Worm (Caenorhabditis elegans): ENCODE measurements around the gene kdin-1.

The kdin-1 gene

DNA sequence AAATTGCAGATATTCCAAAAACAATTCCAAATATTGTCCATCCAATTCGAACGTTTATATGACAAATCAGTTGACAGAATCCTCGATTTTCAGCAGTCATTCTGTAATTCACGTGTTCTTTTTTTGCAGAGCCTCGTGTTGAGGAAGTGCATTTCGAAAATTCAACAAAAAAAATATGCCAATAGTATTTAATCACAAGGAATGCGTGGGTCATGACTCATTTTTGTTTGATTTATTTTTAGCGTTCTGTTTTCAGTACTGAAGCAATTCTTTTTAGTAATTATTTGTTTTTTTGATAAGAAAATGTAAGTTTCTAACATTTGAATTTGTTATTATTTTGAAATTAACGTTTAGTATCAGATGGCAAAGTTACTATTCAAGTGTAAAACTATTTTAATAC lies 7.6 kb upstream of the kdin-1 start, which contains the start of gene hrg-4:
Gene hrg-4, minus strand, starts transcription at position 101 of the 400 bp plus-strand sequence.
- no peak for TF ChIP-seq daf-12 (tag; optimal IDR thresholded peaks at IDR 0.05)
- no peak for TF ChIP-seq tag-97 (GFP tag; IDR thresholded peaks at IDR 0.05)
- no peak for TF ChIP-seq spr-1 (tag; optimal IDR thresholded peaks at IDR 0.05)
- no peak for TF ChIP-seq nhr-25 (tag; optimal IDR thresholded peaks at IDR 0.05; ENCODE audit: borderline replicate concordance, insufficient read depth)
- peak in 1 of 2 experiments; percentile 75 for TF ChIP-seq unc-62 (GFP tag; optimal IDR thresholded peaks at IDR 0.05 in 1 of 2)
- no peak for TF ChIP-seq unc-62 (tag; optimal IDR thresholded peaks at IDR 0.05)
- TF ChIP-seq hlh-30 (tag; optimal IDR thresholded peaks at IDR 0.05; ENCODE audit: insufficient read depth) = peak; percentile 26

DNA sequence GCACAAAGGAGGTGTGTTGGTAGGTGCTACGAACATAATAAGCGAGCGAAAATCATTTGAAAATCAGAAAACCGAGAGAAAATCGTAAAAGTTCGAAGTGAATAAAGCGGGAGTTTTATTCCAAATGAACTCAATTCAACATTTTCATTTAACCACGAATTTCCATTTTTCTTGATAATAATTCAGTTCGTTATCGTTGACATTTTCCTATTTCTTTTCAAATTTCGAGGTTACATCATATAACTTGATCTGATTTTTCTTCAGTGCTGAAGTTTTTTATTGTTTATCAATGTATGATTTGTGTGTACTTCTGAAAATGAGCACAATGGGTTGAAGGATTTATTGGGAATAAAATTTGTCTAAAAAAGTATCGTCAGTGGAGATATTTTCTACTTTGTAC lies 6.8 kb upstream of the kdin-1 start:
- TF ChIP-seq zfp-3 (GFP tag; conservative IDR thresholded peaks at IDR 0.05) (no peak), mdt-29 (GFP tag; IDR thresholded peaks at IDR 0.05) (no peak), ctbp-1 (GFP tag; IDR thresholded peaks at IDR 0.05) (no peak), nhr-48 (tag; optimal IDR thresholded peaks at IDR 0.05) (peak; percentile 3), spr-1 (tag; optimal IDR thresholded peaks at IDR 0.05) (no peak), unc-130 (GFP tag; optimal IDR thresholded peaks at IDR 0.05) (no peak), nhr-237 (tag; optimal IDR thresholded peaks at IDR 0.05) (no peak), nhr-76 (tag; optimal IDR thresholded peaks at IDR 0.05) (no peak), dpl-1 (GFP tag; optimal IDR thresholded peaks at IDR 0.05) (no peak), pha-4 (GFP tag; IDR thresholded peaks at IDR 0.05) (no peak), pha-4 (tag; optimal IDR thresholded peaks at IDR 0.05) (no peak), dmd-6 (GFP tag; IDR thresholded peaks at IDR 0.05) (peak; percentile 68), madf-5 (GFP tag; IDR thresholded peaks at IDR 0.05) (no peak), jun-1 (tag; optimal IDR thresholded peaks at IDR 0.05) (no peak), Y48G9A.11 (GFP tag; IDR thresholded peaks at IDR 0.05) (no peak), lin-29 (GFP tag; IDR thresholded peaks at IDR 0.05) (no peak), ceh-32 (tag; optimal IDR thresholded peaks at IDR 0.05; ENCODE audit: poor library complexity) (no peak), snpc-4 (tag; optimal IDR thresholded peaks at IDR 0.05) (no peak), pqm-1 (tag; optimal IDR thresholded peaks at IDR 0.05) (peak; percentile 57), aly-2 (tag; optimal IDR thresholded peaks at IDR 0.05) (no peak), aha-1 (tag) (peak; percentile 66), nhr-28 (tag; optimal IDR thresholded peaks at IDR 0.05) (peak; percentile 46), duxl-1 (tag; optimal IDR thresholded peaks at IDR 0.05; ENCODE audit: poor library complexity) (no peak), T20F7.1 (GFP tag; optimal IDR thresholded peaks at IDR 0.05) (no peak), hlh-11 (tag; optimal IDR thresholded peaks at IDR 0.05) (peak; percentile 24), mep-1 (tag; optimal IDR thresholded peaks at IDR 0.05) (peak; percentile 50), madf-9 (GFP tag; conservative IDR thresholded peaks at IDR 0.05) (no peak), arid-1 (GFP tag; conservative IDR thresholded peaks at IDR 0.05) (no peak), mxl-3 (GFP tag; optimal IDR thresholded peaks at IDR 0.05) (no peak), mes-2 (tag; optimal IDR thresholded peaks at IDR 0.05; ENCODE audit: poor library complexity, severe bottlenecking) (no peak), php-3 (GFP tag; IDR thresholded peaks at IDR 0.05) (no peak), ceh-62 (tag; optimal IDR thresholded peaks at IDR 0.05) (no peak), rbr-2 (tag; optimal IDR thresholded peaks at IDR 0.05) (no peak), cey-2 (tag; optimal IDR thresholded peaks at IDR 0.05; ENCODE audit: borderline replicate concordance, insufficient read depth) (no peak), hif-1 (tag; optimal IDR thresholded peaks at IDR 0.05) (no peak), lin-13 (GFP tag; optimal IDR thresholded peaks at IDR 0.05) (no peak), nhr-10 (tag; optimal IDR thresholded peaks at IDR 0.05) (no peak), snpc-1.2 (GFP tag; IDR thresholded peaks at IDR 0.05) (no peak), ZK337.2 (GFP tag; IDR thresholded peaks at IDR 0.05) (no peak), daf-16 (GFP tag; optimal IDR thresholded peaks at IDR 0.05) (no peak), daf-16 (tag; optimal IDR thresholded peaks at IDR 0.05) (peak; percentile 71), dve-1 (tag; optimal IDR thresholded peaks at IDR 0.05; ENCODE audit: insufficient read depth) (peak; percentile 42), dmd-9 (GFP tag; IDR thresholded peaks at IDR 0.05) (no peak), tra-1 (GFP tag; IDR thresholded peaks at IDR 0.05) (no peak)
